Fruit fly (Drosophila melanogaster): ENCODE results near the gene fipi.

The fipi gene

DNA sequence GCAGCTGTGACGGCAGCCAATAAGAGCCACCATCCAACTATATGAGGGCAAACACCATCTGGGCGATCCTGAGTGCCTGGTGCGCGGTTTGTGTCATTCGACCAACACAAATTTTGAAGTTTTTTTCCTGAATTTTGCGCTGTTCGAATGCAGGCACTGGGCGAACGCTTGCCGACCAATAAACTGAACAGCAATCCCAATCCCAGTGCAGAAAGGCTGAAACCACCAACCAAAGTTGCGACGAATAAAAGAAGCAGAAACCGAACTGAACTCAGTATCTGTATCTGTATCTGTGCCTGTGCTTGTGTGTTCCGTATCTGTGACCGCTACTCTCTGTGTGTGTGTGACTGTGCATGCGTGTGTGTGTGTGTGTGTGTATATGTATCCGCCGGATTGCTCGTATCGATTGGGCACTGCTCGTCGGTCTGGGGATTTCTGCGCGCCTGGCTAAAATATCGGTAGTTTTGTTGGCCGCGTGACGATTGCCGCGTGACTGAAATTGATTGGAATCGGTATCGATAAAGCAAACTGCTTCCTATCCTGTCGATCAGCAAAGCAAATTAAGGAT lies 17.7 kb upstream of the fipi start (continued):
- TF ChIP-seq CG32767 (GFP tag; IDR thresholded peaks at IDR 0.05): peak; percentile 86
- TF ChIP-seq GATAe (GFP tag; conservative IDR thresholded peaks at IDR 0.05): peak; percentile 65
- TF ChIP-seq CG13894 (tag; optimal IDR thresholded peaks at IDR 0.05): peak; percentile 93
- no peak for TF ChIP-seq CG3995 (GFP tag; optimal IDR thresholded peaks at IDR 0.05)
- TF ChIP-seq lilli (GFP tag; optimal IDR thresholded peaks at IDR 0.05): no peak
- TF ChIP-seq pnt (GFP tag; optimal IDR thresholded peaks at IDR 0.05): no peak
- TF ChIP-seq CG16813 (GFP tag; IDR thresholded peaks at IDR 0.05; ENCODE audit: partially characterized antibody): peak; percentile 70
- no peak for TF ChIP-seq Lpt (GFP tag; optimal IDR thresholded peaks at IDR 0.05)
- peak; percentile 23 for TF ChIP-seq CG33213 (GFP tag; optimal IDR thresholded peaks at IDR 0.05)
- TF ChIP-seq esg (GFP tag; conservative IDR thresholded peaks at IDR 0.05): no peak
- no peak for TF ChIP-seq CG8359 (GFP tag; optimal IDR thresholded peaks at IDR 0.05; ENCODE audit: borderline replicate concordance)
- TF ChIP-seq CG2889 (GFP tag; IDR thresholded peaks at IDR 0.05): no peak
- peak; percentile 36 for TF ChIP-seq BtbVII (GFP tag; optimal IDR thresholded peaks at IDR 0.05)
- peak; percentile 46; the same call in 1 of the 3 replicates for TF ChIP-seq CG34422 (GFP tag; IDR thresholded peaks at IDR 0.05)
- TF ChIP-seq dan (GFP tag; IDR thresholded peaks at IDR 0.05): no peak
- TF ChIP-seq CG18011 (GFP tag; optimal IDR thresholded peaks at IDR 0.05): no peak
- TF ChIP-seq CG10565 (GFP tag; optimal IDR thresholded peaks at IDR 0.05): no peak
- TF ChIP-seq Nf-YA (GFP tag; IDR thresholded peaks at IDR 0.05): peak; percentile 71
- TF ChIP-seq pfk (GFP tag; optimal IDR thresholded peaks at IDR 0.05): peak; percentile 46
- TF ChIP-seq CG3065 (GFP tag; optimal IDR thresholded peaks at IDR 0.05): no peak
- no peak for TF ChIP-seq Oaz (GFP tag; IDR thresholded peaks at IDR 0.05)
- peak in 1 of 2 experiments; percentile 67 for TF ChIP-seq sc (optimal IDR thresholded peaks at IDR 0.05)
- TF ChIP-seq sc (GFP tag; optimal IDR thresholded peaks at IDR 0.05): no peak
- no peak for TF ChIP-seq Taf1 (GFP tag; IDR thresholded peaks at IDR 0.05)
- TF ChIP-seq CG11247 (GFP tag; IDR thresholded peaks at IDR 0.05): no peak
- TF ChIP-seq row (GFP tag; IDR thresholded peaks at IDR 0.05): no peak; the same call in 2 of the 3 replicates
- peak in 1 of 3 experiments; percentile 89 for TF ChIP-seq Stat92E (GFP tag; optimal IDR thresholded peaks at IDR 0.05)
- TF ChIP-seq Deaf1 (tag; optimal IDR thresholded peaks at IDR 0.05): peak; percentile 80
- no peak for TF ChIP-seq CG10431 (GFP tag; optimal IDR thresholded peaks at IDR 0.05)
- TF ChIP-seq ara (GFP tag; IDR thresholded peaks at IDR 0.05): no peak
- peak; percentile 17 for TF ChIP-seq CG4707 (GFP tag; optimal IDR thresholded peaks at IDR 0.05)
- no peak for TF ChIP-seq da (GFP tag; optimal IDR thresholded peaks at IDR 0.05)
- peak; percentile 17 for TF ChIP-seq wek (GFP tag; optimal IDR thresholded peaks at IDR 0.05)
- peak; percentile 43 for TF ChIP-seq run (tag; optimal IDR thresholded peaks at IDR 0.05)
- no peak for TF ChIP-seq tup (GFP tag; optimal IDR thresholded peaks at IDR 0.05)
- no peak for TF ChIP-seq CG10267 (tag; optimal IDR thresholded peaks at IDR 0.05)
- no peak for TF ChIP-seq wor (GFP tag; IDR thresholded peaks at IDR 0.05)
- TF ChIP-seq CG11398 (GFP tag; optimal IDR thresholded peaks at IDR 0.05): no peak
- TF ChIP-seq HmgZ (tag; optimal IDR thresholded peaks at IDR 0.05): peak; percentile 75
- peak; percentile 82 for TF ChIP-seq HLHmδ (GFP tag; optimal IDR thresholded peaks at IDR 0.05)
- TF ChIP-seq Ravus (GFP tag; IDR thresholded peaks at IDR 0.05): no peak
- TF ChIP-seq Opbp (GFP tag; IDR thresholded peaks at IDR 0.05; ENCODE audit: partially characterized antibody): peak; percentile 82
- peak; percentile 98 for TF ChIP-seq CG2199 (GFP tag; IDR thresholded peaks at IDR 0.05)
- TF ChIP-seq sna (GFP tag; IDR thresholded peaks at IDR 0.05; ENCODE audit: partially characterized antibody): peak; percentile 84
- no peak for TF ChIP-seq CG1792 (GFP tag; optimal IDR thresholded peaks at IDR 0.05)
- peak; percentile 27 for TF ChIP-seq CG1529 (GFP tag; optimal IDR thresholded peaks at IDR 0.05)
- TF ChIP-seq stc (GFP tag; IDR thresholded peaks at IDR 0.05): no peak
- TF ChIP-seq trh (GFP tag; optimal IDR thresholded peaks at IDR 0.05): no peak
- no peak for TF ChIP-seq gsb (GFP tag; IDR thresholded peaks at IDR 0.05)
- no peak for TF ChIP-seq Fer2 (tag; optimal IDR thresholded peaks at IDR 0.05)
- peak; percentile 51; the same call in 1 of the 3 replicates for TF ChIP-seq CG14860 (GFP tag; IDR thresholded peaks at IDR 0.05; ENCODE audit: partially characterized antibody)
